Worm (Caenorhabditis elegans) whole organism, young adult: Measurements from ENCODE around the gene msp-51.

ENCODE experiments used
- C06A6.2 ChIP-seq: fragments of 200-800 bp; sonication (Bioruptor generic); conservative IDR thresholded peaks from 2 replicates; pipeline ENCODE4 v1.3.6; 2022; ENCODE audit warnings: missing genetic modification characterization, missing compliant biosample characterization
- D2030.7 ChIP-seq: fragments of 200-800 bp; sonication (Bioruptor generic); IDR thresholded peaks from 2 replicates; pipeline ENCODE4 v1.3.6; 2022; ENCODE audit warnings: missing genetic modification reagents, missing genetic modification characterization, missing compliant biosample characterization
- F23B12.7 ChIP-seq: sonication (generic microtip); optimal IDR thresholded peaks from 2 replicates; lab custom pipeline; 2017; ENCODE audit warnings: missing genetic modification characterization, mild to moderate bottlenecking, missing compliant biosample characterization, antibody characterized with exemption, moderate library complexity; ENCODE audit not compliant: insufficient read depth
- F33H1.4 ChIP-seq: fragments of 200-800 bp; sonication (Bioruptor generic); IDR thresholded peaks from 2 replicates; pipeline ENCODE4 v1.3.6; 2022; ENCODE audit warnings: missing genetic modification reagents, missing genetic modification characterization, missing compliant biosample characterization
- F39B2.1 ChIP-seq: fragments of 200-800 bp; sonication (Bioruptor generic); IDR thresholded peaks from 2 replicates; pipeline ENCODE4 v1.3.6; 2022; ENCODE audit warnings: missing genetic modification reagents, missing genetic modification characterization, missing compliant biosample characterization
- F49E8.2 ChIP-seq: sonication (generic microtip); optimal IDR thresholded peaks from 3 replicates; lab custom pipeline; 2017; ENCODE audit warnings: missing genetic modification characterization, mild to moderate bottlenecking, missing compliant biosample characterization, antibody characterized with exemption, moderate library complexity; ENCODE audit not compliant: insufficient read depth
- F57A8.1 ChIP-seq: fragments of 200-800 bp; sonication (Bioruptor generic); optimal IDR thresholded peaks from 2 replicates; lab custom pipeline; 2018; ENCODE audit warnings: mild to moderate bottlenecking, missing genetic modification characterization, moderate library complexity, missing compliant biosample characterization
- F57C9.4 ChIP-seq: sonication (generic microtip); optimal IDR thresholded peaks from 2 replicates; lab custom pipeline; 2017; ENCODE audit warnings: mild to moderate bottlenecking, missing genetic modification characterization, missing compliant biosample characterization
- T26A5.8 ChIP-seq: sonication (generic microtip); optimal IDR thresholded peaks from 2 replicates; lab custom pipeline; 2016; ENCODE audit warnings: missing genetic modification characterization, missing compliant biosample characterization
- Y53G8AR.9 ChIP-seq: fragments of 200-800 bp; sonication (Bioruptor generic); conservative IDR thresholded peaks from 2 replicates; pipeline ENCODE4 v1.3.6; 2022; ENCODE audit warnings: missing genetic modification reagents, missing genetic modification characterization, missing compliant biosample characterization
- Y56A3A.18 ChIP-seq: fragments of 200-800 bp; sonication (Bioruptor generic); IDR thresholded peaks from 2 replicates; pipeline ENCODE4 v1.3.6; 2022; ENCODE audit warnings: missing genetic modification reagents, missing genetic modification characterization, missing compliant biosample characterization
- akir-1 ChIP-seq: fragments of 200-800 bp; sonication (Bioruptor generic); optimal IDR thresholded peaks from 2 replicates; lab custom pipeline; 2018; ENCODE audit warnings: mild to moderate bottlenecking, missing genetic modification characterization, moderate library complexity, missing compliant biosample characterization
- attf-5 ChIP-seq: fragments of 200-800 bp; sonication (Bioruptor generic); optimal IDR thresholded peaks from 2 replicates; lab custom pipeline; 2018; ENCODE audit warnings: mild to moderate bottlenecking, missing genetic modification characterization, missing compliant biosample characterization
- ceh-79 ChIP-seq: sonication (generic microtip); optimal IDR thresholded peaks from 2 replicates; lab custom pipeline; 2017; ENCODE audit warnings: mild to moderate bottlenecking, missing genetic modification characterization, missing compliant biosample characterization
- ceh-91 ChIP-seq: fragments of 200-800 bp; sonication (Bioruptor generic); IDR thresholded peaks from 2 replicates; pipeline ENCODE4 v1.3.6; 2022; ENCODE audit warnings: missing genetic modification reagents, missing genetic modification characterization, missing compliant biosample characterization
- chd-7 ChIP-seq: sonication (generic microtip); optimal IDR thresholded peaks from 2 replicates; lab custom pipeline; 2016; ENCODE audit warnings: mild to moderate bottlenecking, missing genetic modification characterization, moderate library complexity, missing compliant biosample characterization
- die-1 ChIP-seq: sonication (generic microtip); optimal IDR thresholded peaks from 2 replicates; lab custom pipeline; 2016; ENCODE audit warnings: missing genotype, mild to moderate bottlenecking, missing genetic modification characterization, missing compliant biosample characterization
- dpff-1 ChIP-seq: sonication (generic microtip); optimal IDR thresholded peaks from 2 replicates; lab custom pipeline; 2017; ENCODE audit warnings: mild to moderate bottlenecking, missing genetic modification characterization, missing compliant biosample characterization
- efl-1 ChIP-seq: fragments of 150-350 bp; optimal IDR thresholded peaks from 2 replicates; lab custom pipeline; 2014; ENCODE audit warnings: missing biosample characterization, missing genetic modification reagents, missing genetic modification characterization
- egl-18 ChIP-seq: fragments of 200-800 bp; sonication (Bioruptor generic); IDR thresholded peaks from 2 replicates; pipeline ENCODE4 v1.3.6; 2022; ENCODE audit warnings: missing genetic modification reagents, missing genetic modification characterization, missing compliant biosample characterization
- ets-4 ChIP-seq: fragments of 200-800 bp; sonication (Bioruptor generic); optimal IDR thresholded peaks from 2 replicates; lab custom pipeline; 2018; ENCODE audit warnings: mild to moderate bottlenecking, missing genetic modification characterization, missing compliant biosample characterization
- hsf-1 ChIP-seq: fragments of 200-800 bp; sonication (Bioruptor generic); IDR thresholded peaks from 2 replicates; pipeline ENCODE4 v1.3.6; 2022; ENCODE audit warnings: missing genetic modification reagents, missing genetic modification characterization, missing compliant biosample characterization
- let-607 ChIP-seq, 2 experiments: fragments of 200-800 bp in 1 of 2; sonication (Bioruptor generic) in 1 of 2; sonication (generic microtip) in 1 of 2; optimal IDR thresholded peaks; 2 replicates each; lab custom pipeline; 2016 to 2018; ENCODE audit warnings: mild to moderate bottlenecking in 2 of 2, missing compliant biosample characterization in 2 of 2, missing genetic modification characterization in 2 of 2, moderate library complexity in 2 of 2, missing genotype in 1 of 2
- lir-1 ChIP-seq: fragments of 200-800 bp; sonication (Bioruptor generic); conservative IDR thresholded peaks from 2 replicates; pipeline ENCODE4 v1.3.6; 2022; ENCODE audit warnings: missing genetic modification reagents, missing genetic modification characterization, missing compliant biosample characterization
- lsy-27 ChIP-seq: sonication (generic microtip); optimal IDR thresholded peaks from 2 replicates; lab custom pipeline; 2017; ENCODE audit warnings: missing genetic modification characterization, mild to moderate bottlenecking, missing compliant biosample characterization, antibody characterized with exemption, missing genotype, borderline replicate concordance; ENCODE audit not compliant: insufficient read depth
- madf-10 ChIP-seq: sonication (generic microtip); optimal IDR thresholded peaks from 2 replicates; lab custom pipeline; 2016; ENCODE audit warnings: mild to moderate bottlenecking, missing genetic modification characterization, missing compliant biosample characterization
- madf-3 ChIP-seq: fragments of 200-800 bp; sonication (Bioruptor generic); IDR thresholded peaks from 2 replicates; pipeline ENCODE4 v1.3.6; 2022; ENCODE audit warnings: missing genetic modification reagents, missing genetic modification characterization, missing compliant biosample characterization
- madf-6 ChIP-seq: fragments of 200-800 bp; sonication (Bioruptor generic); IDR thresholded peaks from 2 replicates; pipeline ENCODE4 v1.3.6; 2022; ENCODE audit warnings: missing genetic modification reagents, missing genetic modification characterization, missing compliant biosample characterization
- mcd-1 ChIP-seq: fragments of 200-800 bp; sonication (Bioruptor generic); IDR thresholded peaks from 2 replicates; pipeline ENCODE4 v1.3.6; 2022; ENCODE audit warnings: missing genetic modification reagents, missing genetic modification characterization, missing compliant biosample characterization
- mel-28 ChIP-seq: sonication (generic microtip); optimal IDR thresholded peaks from 2 replicates; lab custom pipeline; 2016; ENCODE audit warnings: borderline replicate concordance, mild to moderate bottlenecking, missing genetic modification characterization, missing compliant biosample characterization
- mes-4 ChIP-seq: sonication (generic microtip); optimal IDR thresholded peaks from 2 replicates; lab custom pipeline; 2016; ENCODE audit warnings: missing genotype, missing genetic modification characterization, missing compliant biosample characterization
- nfyb-1 ChIP-seq: fragments of 200-800 bp; sonication (Bioruptor generic); IDR thresholded peaks from 2 replicates; pipeline ENCODE4 v1.3.6; 2022; ENCODE audit warnings: missing genetic modification reagents, missing genetic modification characterization, missing compliant biosample characterization
- nhr-120 ChIP-seq: fragments of 200-800 bp; sonication (Bioruptor generic); IDR thresholded peaks from 2 replicates; pipeline ENCODE4 v1.3.6; 2022; ENCODE audit warnings: missing genetic modification characterization, missing compliant biosample characterization
- nhr-80 ChIP-seq: sonication (generic microtip); optimal IDR thresholded peaks from 2 replicates; lab custom pipeline; 2016; ENCODE audit warnings: missing genetic modification characterization, missing compliant biosample characterization
- repo-1 ChIP-seq: sonication (generic microtip); optimal IDR thresholded peaks from 2 replicates; lab custom pipeline; 2017; ENCODE audit warnings: mild to moderate bottlenecking, missing genetic modification characterization, missing compliant biosample characterization
- rpc-1 ChIP-seq, 2 experiments: fragments of 150-350 bp in 1 of 2; sonication (generic microtip) in 1 of 2; optimal IDR thresholded peaks; 2 replicates each; lab custom pipeline; 2014 to 2018; ENCODE audit warnings: missing biosample characterization in 1 of 2, missing genetic modification characterization in 1 of 2, missing genetic modification reagents in 1 of 2, missing genotype in 1 of 2
- snpc-3.4 ChIP-seq: sonication (generic microtip); optimal IDR thresholded peaks from 2 replicates; lab custom pipeline; 2017; ENCODE audit warnings: missing genetic modification characterization, mild to moderate bottlenecking, missing compliant biosample characterization, antibody characterized with exemption, moderate library complexity, missing genotype, missing genetic modification reagents
- snpc-4 ChIP-seq, 5 experiments: fragments of 150-350 bp in 1 of 5; sonication (generic microtip) in 4 of 5; optimal IDR thresholded peaks; 2 replicates each; lab custom pipeline; 2014 to 2018; ENCODE audit warnings: missing genetic modification characterization in 5 of 5, missing biosample characterization in 3 of 5, antibody characterized with exemption in 2 of 5, mild to moderate bottlenecking in 2 of 5, missing compliant biosample characterization in 2 of 5, missing genotype in 2 of 5, moderate library complexity in 2 of 5, missing genetic modification reagents in 1 of 5
- somi-1 ChIP-seq: fragments of 200-800 bp; sonication (Bioruptor generic); optimal IDR thresholded peaks from 2 replicates; lab custom pipeline; 2018; ENCODE audit warnings: mild to moderate bottlenecking, missing genetic modification characterization, missing compliant biosample characterization
- tbx-9 ChIP-seq: sonication (generic microtip); optimal IDR thresholded peaks from 2 replicates; lab custom pipeline; 2016; ENCODE audit warnings: borderline replicate concordance, missing genetic modification characterization, inconsistent platforms, missing compliant biosample characterization
- tlf-1 ChIP-seq: fragments of 200-800 bp; sonication (Bioruptor generic); optimal IDR thresholded peaks from 2 replicates; lab custom pipeline; 2018; ENCODE audit warnings: mild to moderate bottlenecking, missing genetic modification characterization, missing compliant biosample characterization
- unc-130 ChIP-seq: sonication (generic microtip); optimal IDR thresholded peaks from 2 replicates; lab custom pipeline; 2016; ENCODE audit warnings: missing genetic modification reagents, missing genetic modification characterization, missing compliant biosample characterization
- xnd-1 ChIP-seq: sonication (generic microtip); optimal IDR thresholded peaks from 2 replicates; lab custom pipeline; 2016; ENCODE audit warnings: missing genotype, missing genetic modification reagents, missing genetic modification characterization, missing compliant biosample characterization
- zfh-2 ChIP-seq: fragments of 200-800 bp; sonication (Bioruptor generic); conservative IDR thresholded peaks from 2 replicates; pipeline ENCODE4 v1.3.6; 2022; ENCODE audit warnings: missing genetic modification reagents, missing genetic modification characterization, missing compliant biosample characterization
- ztf-18 ChIP-seq: sonication (generic microtip); optimal IDR thresholded peaks from 2 replicates; lab custom pipeline; 2016; ENCODE audit warnings: missing genotype, mild to moderate bottlenecking, missing genetic modification characterization, missing compliant biosample characterization
- ztf-22 ChIP-seq: fragments of 200-800 bp; sonication (Bioruptor generic); optimal IDR thresholded peaks from 2 replicates; lab custom pipeline; 2018; ENCODE audit warnings: mild to moderate bottlenecking, missing genetic modification characterization, moderate library complexity, missing compliant biosample characterization
- ztf-26 ChIP-seq: sonication (generic microtip); optimal IDR thresholded peaks from 2 replicates; lab custom pipeline; 2017; ENCODE audit warnings: missing genetic modification characterization, missing compliant biosample characterization
- ztf-6 ChIP-seq: fragments of 200-800 bp; sonication (Bioruptor generic); IDR thresholded peaks from 2 replicates; pipeline ENCODE4 v1.3.6; 2022; ENCODE audit warnings: missing genetic modification reagents, missing genetic modification characterization, missing compliant biosample characterization

Gene msp-51

ce11 chrIV:5334518-5334917 is 39.4 kb upstream of the msp-51 start (continued):
- TF ChIP-seq tbx-9 (tag; lab: Kevin White, UChicago) (no peak), ztf-22 (GFP tag; lab: Kevin White, UChicago) (no peak), ztf-18 (peak; percentile 55), D2030.7 (GFP tag; lab: Robert Waterston, UW) (no peak), F49E8.2 (tag; lab: Kevin White, UChicago) (no peak), snpc-3.4 (tag; lab: Kevin White, UChicago) (peak; percentile 24), madf-6 (GFP tag; lab: Robert Waterston, UW) (no peak), mel-28 (no peak), repo-1 (tag; lab: Kevin White, UChicago) (peak; percentile 35), Y56A3A.18 (GFP tag; lab: Robert Waterston, UW) (0 out of 2 replicates have a peak, but pooled peaks have one; percentile 51), Y53G8AR.9 (no peak), dpff-1 (no peak), F39B2.1 (GFP tag; lab: Robert Waterston, UW) (no peak), ceh-79 (tag; lab: Kevin White, UChicago) (no peak), ceh-91 (GFP tag; lab: Robert Waterston, UW) (no peak), mcd-1 (GFP tag; lab: Robert Waterston, UW) (no peak), lsy-27 (tag; lab: Kevin White, UChicago) (peak; percentile 36), ztf-26 (tag; lab: Kevin White, UChicago) (peak; percentile 21), let-607 (tag; optimal IDR thresholded peaks at IDR 0.05; lab: Kevin White, UChicago) (peak in 1 of 2 experiments; percentile 45), chd-7 (tag; lab: Kevin White, UChicago) (no peak), xnd-1 (tag; lab: Kevin White, UChicago) (no peak), ztf-6 (GFP tag; lab: Robert Waterston, UW) (no peak), ets-4 (GFP tag; lab: Kevin White, UChicago) (no peak), mes-4 (no peak), unc-130 (GFP tag; lab: Kevin White, UChicago) (no peak), zfh-2 (no peak), die-1 (tag; lab: Kevin White, UChicago) (peak; percentile 60), attf-5 (GFP tag; lab: Kevin White, UChicago) (peak; percentile 27), hsf-1 (GFP tag; lab: Robert Waterston, UW) (no peak), egl-18 (no peak), akir-1 (GFP tag; lab: Kevin White, UChicago) (no peak), nhr-120 (GFP tag; lab: Robert Waterston, UW) (no peak), nhr-80 (tag; lab: Kevin White, UChicago) (peak; percentile 24), F33H1.4 (GFP tag; lab: Robert Waterston, UW) (peak; percentile 17), snpc-4 (GFP tag; optimal IDR thresholded peaks at IDR 0.05; lab: Kevin White, UChicago) (peak; percentile 77), snpc-4 (tag; optimal IDR thresholded peaks at IDR 0.05; lab: Kevin White, UChicago) (peak; percentile 46 to 93 (median 92)), somi-1 (GFP tag; lab: Kevin White, UChicago) (no peak), madf-3 (GFP tag; lab: Robert Waterston, UW) (no peak), efl-1 (no peak), F23B12.7 (tag; lab: Kevin White, UChicago) (peak; percentile 89), F57A8.1 (GFP tag; lab: Kevin White, UChicago) (no peak), tlf-1 (GFP tag; lab: Kevin White, UChicago) (peak; percentile 1), F57C9.4 (tag; lab: Kevin White, UChicago) (no peak), rpc-1 (optimal IDR thresholded peaks at IDR 0.05; lab: Kevin White, UChicago) (peak; percentile 78), rpc-1 (tag; optimal IDR thresholded peaks at IDR 0.05; lab: Kevin White, UChicago) (peak; percentile 85), madf-10 (tag; lab: Kevin White, UChicago) (peak; percentile 26), lir-1 (GFP tag; lab: Robert Waterston, UW) (no peak), nfyb-1 (peak; percentile 77), C06A6.2 (GFP tag; lab: Robert Waterston, UW) (no peak), T26A5.8 (tag; lab: Kevin White, UChicago) (no peak)
